Fruit fly (Drosophila melanogaster) whole organism, embryonic: Measurements from ENCODE around the gene CG7298.

ENCODE experiments used
- ATbp ChIP-seq: fragments of 200-800 bp; sonication (Bioruptor generic); optimal IDR thresholded peaks from 2 replicates; lab custom pipeline; 2017; ENCODE audit warnings: missing biosample characterization, mild to moderate bottlenecking, missing genetic modification characterization, missing genetic modification reagents
- Asciz ChIP-seq: fragments of 200-800 bp; sonication (Bioruptor generic); optimal IDR thresholded peaks from 2 replicates; lab custom pipeline; 2017; ENCODE audit warnings: missing biosample characterization, mild to moderate bottlenecking, missing genetic modification characterization, missing genetic modification reagents
- Bdp1 ChIP-seq: fragments of 200-800 bp; sonication (Bioruptor generic); optimal IDR thresholded peaks from 3 replicates; lab custom pipeline; 2016; ENCODE audit warnings: missing biosample characterization, missing genetic modification characterization
- Blimp-1 ChIP-seq: fragments of 200-800 bp; sonication (Bioruptor generic); optimal IDR thresholded peaks from 3 replicates; lab custom pipeline; 2018; ENCODE audit warnings: missing biosample characterization, missing genetic modification characterization, mild to moderate bottlenecking, moderate library complexity, missing genetic modification reagents
- CG10321 ChIP-seq: fragments of 200-800 bp; sonication (Bioruptor generic); IDR thresholded peaks from 2 replicates; pipeline ENCODE4 v1.3.6; 2022; ENCODE audit warnings: missing biosample characterization, missing genetic modification characterization
- CG10366 ChIP-seq: fragments of 200-800 bp; sonication (Bioruptor generic); IDR thresholded peaks from 2 replicates; pipeline ENCODE4 v1.3.6; 2022; ENCODE audit warnings: missing biosample characterization, missing genetic modification characterization
- CG10565 ChIP-seq: fragments of 200-800 bp; sonication (Bioruptor generic); optimal IDR thresholded peaks from 3 replicates; lab custom pipeline; 2016; ENCODE audit warnings: missing biosample characterization, mild to moderate bottlenecking, missing genetic modification characterization
- CG11093 ChIP-seq: fragments of 200-800 bp; sonication (Bioruptor generic); IDR thresholded peaks from 3 replicates; pipeline ENCODE4 v1.3.6; 2022; ENCODE audit warnings: missing biosample characterization, missing genetic modification characterization
- CG12071 ChIP-seq: fragments of 200-800 bp; sonication (Bioruptor generic); optimal IDR thresholded peaks from 3 replicates; lab custom pipeline; 2018; ENCODE audit warnings: missing biosample characterization, mild to moderate bottlenecking, missing genetic modification characterization
- CG12744 ChIP-seq: fragments of 200-800 bp; sonication (Bioruptor generic); optimal IDR thresholded peaks from 2 replicates; lab custom pipeline; 2016; ENCODE audit warnings: missing biosample characterization, missing genetic modification characterization
- CG13894 ChIP-seq: fragments of 200-800 bp; sonication (Bioruptor generic); optimal IDR thresholded peaks from 3 replicates; lab custom pipeline; 2018; ENCODE audit warnings: missing biosample characterization, mild to moderate bottlenecking, missing genetic modification characterization, moderate library complexity
- CG14860 ChIP-seq: fragments of 200-800 bp; sonication (Bioruptor generic); IDR thresholded peaks from 3 replicates; pipeline ENCODE4 v1.3.6; 2022; ENCODE audit warnings: missing biosample characterization, missing genetic modification characterization; ENCODE audit not compliant: partially characterized antibody
- CG15073 ChIP-seq: fragments of 200-800 bp; sonication (Bioruptor generic); optimal IDR thresholded peaks from 2 replicates; lab custom pipeline; 2016; ENCODE audit warnings: missing biosample characterization, missing genetic modification characterization
- CG17829 ChIP-seq: fragments of 200-800 bp; optimal IDR thresholded peaks from 2 replicates; lab custom pipeline; 2019; ENCODE audit warnings: missing biosample characterization, mild to moderate bottlenecking, missing genetic modification characterization, moderate library complexity
- CG1832 ChIP-seq: fragments of 200-800 bp; sonication (Bioruptor generic); optimal IDR thresholded peaks from 2 replicates; lab custom pipeline; 2017; ENCODE audit warnings: missing biosample characterization, mild to moderate bottlenecking, missing genetic modification characterization, inconsistent platforms
- CG2120 ChIP-seq: fragments of 200-800 bp; sonication (Bioruptor generic); optimal IDR thresholded peaks from 3 replicates; lab custom pipeline; 2016; ENCODE audit warnings: missing biosample characterization, missing genetic modification characterization
- CG33213 ChIP-seq: fragments of 200-800 bp; sonication (Bioruptor generic); optimal IDR thresholded peaks from 3 replicates; lab custom pipeline; 2016; ENCODE audit warnings: missing biosample characterization, missing genetic modification characterization
- CG3407 ChIP-seq: fragments of 200-800 bp; sonication (Bioruptor generic); optimal IDR thresholded peaks from 2 replicates; lab custom pipeline; 2018; ENCODE audit warnings: missing biosample characterization, mild to moderate bottlenecking, missing genetic modification characterization
- CG4360 ChIP-seq: fragments of 200-800 bp; sonication (Bioruptor generic); IDR thresholded peaks from 2 replicates; pipeline ENCODE4 v1.3.6; 2022; ENCODE audit warnings: missing biosample characterization, missing genetic modification characterization
- CG4404 ChIP-seq: fragments of 200-800 bp; sonication (Bioruptor generic); IDR thresholded peaks from 2 replicates; pipeline ENCODE4 v1.3.6; 2022; ENCODE audit warnings: missing biosample characterization, missing genetic modification characterization
- CG6254 ChIP-seq: fragments of 200-800 bp; sonication (Bioruptor generic); optimal IDR thresholded peaks from 3 replicates; lab custom pipeline; 2017; ENCODE audit warnings: mild to moderate bottlenecking, missing biosample characterization, missing genetic modification reagents, missing genetic modification characterization
- CG7372 ChIP-seq: fragments of 200-800 bp; sonication (Bioruptor generic); IDR thresholded peaks from 2 replicates; pipeline ENCODE4 v1.3.6; 2022; ENCODE audit warnings: missing biosample characterization, missing genetic modification characterization
- CG7745 ChIP-seq: fragments of 200-800 bp; sonication (Bioruptor generic); optimal IDR thresholded peaks from 2 replicates; lab custom pipeline; 2018; ENCODE audit warnings: missing biosample characterization, mild to moderate bottlenecking, missing genetic modification characterization, moderate library complexity
- CG9609 ChIP-seq: fragments of 200-800 bp; sonication (Bioruptor generic); optimal IDR thresholded peaks from 3 replicates; lab custom pipeline; 2016; ENCODE audit warnings: missing biosample characterization, missing genetic modification characterization
- CHES-1-like ChIP-seq: fragments of 200-800 bp; sonication (Bioruptor generic); optimal IDR thresholded peaks from 2 replicates; lab custom pipeline; 2016; ENCODE audit warnings: missing biosample characterization, missing genetic modification characterization
- Dip3 ChIP-seq: fragments of 200-800 bp; sonication (Bioruptor generic); optimal IDR thresholded peaks from 3 replicates; lab custom pipeline; 2016; ENCODE audit warnings: missing biosample characterization, missing genetic modification characterization
- Dref ChIP-seq: fragments of 200-800 bp; sonication (Bioruptor generic); IDR thresholded peaks from 2 replicates; pipeline ENCODE4 v1.3.6; 2022; ENCODE audit warnings: missing biosample characterization, missing genetic modification characterization
- E2f2 ChIP-seq: fragments of 200-800 bp; sonication (Bioruptor generic); IDR thresholded peaks from 2 replicates; pipeline ENCODE4 v1.3.6; 2022; ENCODE audit warnings: missing biosample characterization, missing genetic modification characterization
- HLH3B ChIP-seq: fragments of 200-800 bp; sonication (Bioruptor generic); IDR thresholded peaks from 2 replicates; pipeline ENCODE4 v1.3.6; 2022; ENCODE audit warnings: missing biosample characterization, missing genetic modification characterization
- HLHmδ ChIP-seq: fragments of 200-800 bp; sonication (Bioruptor generic); optimal IDR thresholded peaks from 2 replicates; lab custom pipeline; 2018; ENCODE audit warnings: missing biosample characterization, mild to moderate bottlenecking, missing genetic modification characterization, moderate library complexity
- Myb ChIP-seq: fragments of 200-800 bp; sonication (Bioruptor generic); optimal IDR thresholded peaks from 2 replicates; lab custom pipeline; 2016; ENCODE audit warnings: missing biosample characterization, missing genetic modification characterization
- Rx ChIP-seq: fragments of 200-800 bp; sonication (Bioruptor generic); IDR thresholded peaks from 2 replicates; pipeline ENCODE4 v1.3.6; 2022; ENCODE audit warnings: missing biosample characterization, missing genetic modification characterization
- Sin3A ChIP-seq: fragments of >200 bp; optimal IDR thresholded peaks from 2 replicates; lab custom pipeline; 2018
- TFAM ChIP-seq: fragments of 200-800 bp; sonication (Bioruptor generic); optimal IDR thresholded peaks from 2 replicates; lab custom pipeline; 2017; ENCODE audit warnings: missing biosample characterization, missing genetic modification characterization, inconsistent platforms
- Usf ChIP-seq: fragments of 200-800 bp; sonication (Bioruptor generic); optimal IDR thresholded peaks from 2 replicates; lab custom pipeline; 2017; ENCODE audit warnings: missing genotype, missing biosample characterization, missing genetic modification characterization
- al ChIP-seq: fragments of 200-800 bp; sonication (Bioruptor generic); IDR thresholded peaks from 2 replicates; pipeline ENCODE4 v1.3.6; 2022; ENCODE audit warnings: missing biosample characterization, missing genetic modification characterization
- cas ChIP-seq: fragments of 200-800 bp; sonication (Bioruptor generic); IDR thresholded peaks from 2 replicates; pipeline ENCODE4 v1.3.6; 2022; ENCODE audit warnings: missing biosample characterization, missing genetic modification characterization
- caup ChIP-seq: fragments of 200-800 bp; sonication (Bioruptor generic); optimal IDR thresholded peaks from 3 replicates; lab custom pipeline; 2017; ENCODE audit warnings: missing biosample characterization, mild to moderate bottlenecking, missing genetic modification characterization, moderate library complexity; ENCODE audit not compliant: severe bottlenecking
- croc ChIP-seq: fragments of 200-800 bp; sonication (Bioruptor generic); conservative IDR thresholded peaks from 3 replicates; pipeline ENCODE4 v1.3.6; 2022; ENCODE audit warnings: missing biosample characterization, missing genetic modification characterization
- dmrt99B ChIP-seq: fragments of 200-800 bp; sonication (Bioruptor generic); optimal IDR thresholded peaks from 2 replicates; lab custom pipeline; 2018; ENCODE audit warnings: missing biosample characterization, mild to moderate bottlenecking, missing genetic modification characterization, moderate library complexity
- dysf ChIP-seq: fragments of 200-800 bp; sonication (Bioruptor generic); IDR thresholded peaks from 3 replicates; pipeline ENCODE4 v1.3.6; 2022; ENCODE audit warnings: missing biosample characterization, missing genetic modification characterization
- eve ChIP-seq, 2 experiments: fragments of >200 bp; optimal IDR thresholded peaks; 2 replicates each; lab custom pipeline; 2017; ENCODE audit warnings: missing biosample characterization in 2 of 2, missing genetic modification characterization in 2 of 2
- ftz-f1 ChIP-seq: fragments of 200-800 bp; sonication (Bioruptor generic); optimal IDR thresholded peaks from 2 replicates; lab custom pipeline; 2016; ENCODE audit warnings: missing biosample characterization, missing genetic modification characterization
- gfzf ChIP-seq: fragments of 200-800 bp; sonication (Bioruptor generic); optimal IDR thresholded peaks from 2 replicates; lab custom pipeline; 2016; ENCODE audit warnings: missing biosample characterization, mild to moderate bottlenecking, missing genetic modification characterization, moderate library complexity
- klu ChIP-seq: fragments of 200-800 bp; sonication (Bioruptor generic); IDR thresholded peaks from 2 replicates; pipeline ENCODE4 v1.3.6; 2022; ENCODE audit warnings: missing biosample characterization, missing genetic modification characterization
- lov ChIP-seq, 2 experiments: fragments of 200-800 bp in 1 of 2; fragments of >200 bp in 1 of 2; sonication (Bioruptor generic) in 1 of 2; IDR thresholded peaks in 1 of 2; optimal IDR thresholded peaks in 1 of 2; 2 replicates in 1 of 2; 3 replicates in 1 of 2; pipeline versions ENCODE4 v1.3.6 to Lab custom; 2017 to 2022; ENCODE audit warnings: missing biosample characterization in 1 of 2, missing genetic modification characterization in 1 of 2
- pros ChIP-seq: fragments of 200-800 bp; sonication (Bioruptor generic); optimal IDR thresholded peaks from 3 replicates; lab custom pipeline; 2019; ENCODE audit warnings: missing biosample characterization, mild to moderate bottlenecking, missing genetic modification characterization, moderate library complexity
- row ChIP-seq: fragments of 200-800 bp; sonication (Bioruptor generic); IDR thresholded peaks from 3 replicates; pipeline ENCODE4 v1.3.6; 2022; ENCODE audit warnings: missing biosample characterization, missing genetic modification characterization
- sna ChIP-seq: fragments of 200-800 bp; sonication (Bioruptor generic); IDR thresholded peaks from 2 replicates; pipeline ENCODE4 v1.3.6; 2022; ENCODE audit warnings: missing biosample characterization, missing genetic modification characterization; ENCODE audit not compliant: partially characterized antibody
- tap ChIP-seq: fragments of 200-800 bp; optimal IDR thresholded peaks from 3 replicates; lab custom pipeline; 2019; ENCODE audit warnings: missing biosample characterization, mild to moderate bottlenecking, missing genetic modification characterization, moderate library complexity
- tgo ChIP-seq: fragments of 200-800 bp; sonication (Bioruptor generic); IDR thresholded peaks from 3 replicates; pipeline ENCODE4 v1.3.6; 2022; ENCODE audit warnings: missing biosample characterization, missing genetic modification characterization
- yki ChIP-seq: fragments of >200 bp; optimal IDR thresholded peaks from 3 replicates; lab custom pipeline; 2018

CG7298 gene

DNA sequence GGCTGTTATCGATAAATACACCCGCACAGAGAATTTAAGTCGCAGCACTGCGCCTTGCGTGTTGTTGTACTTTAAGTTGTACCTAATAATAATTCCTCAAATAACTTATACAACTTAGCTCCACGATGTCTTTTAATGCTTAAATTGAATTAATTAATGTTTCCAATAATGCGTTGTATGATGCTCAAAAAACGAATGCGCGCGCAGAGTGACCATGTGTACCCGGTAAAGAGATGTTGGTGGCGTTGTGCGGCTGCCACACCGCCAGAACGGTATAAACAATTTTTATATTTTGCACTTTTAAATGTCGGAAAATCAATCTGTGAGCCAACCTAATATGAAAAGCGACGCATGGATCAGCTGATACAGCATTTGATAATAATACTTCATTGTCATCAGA is 22.7 kb upstream of the CG7298 start (continued):
- TF ChIP-seq CG6254 (GFP tag; lab: Kevin White, UChicago): no peak
- TF ChIP-seq gfzf (GFP tag; lab: Kevin White, UChicago): peak; percentile 91
- TF ChIP-seq TFAM (GFP tag; lab: Kevin White, UChicago): no peak
- peak; percentile 37; the same call in 1 of the 2 replicates for TF ChIP-seq CG4360 (GFP tag; lab: Robert Waterston, UW)
- TF ChIP-seq CG4404 (GFP tag; lab: Robert Waterston, UW): no peak
- TF ChIP-seq CG12071 (GFP tag; lab: Kevin White, UChicago): no peak
- TF ChIP-seq Rx: no peak
- no peak for TF ChIP-seq eve (GFP tag; optimal IDR thresholded peaks at IDR 0.05; lab: Kevin White, UChicago)
- TF ChIP-seq klu (GFP tag; lab: Robert Waterston, UW): no peak
- TF ChIP-seq CHES-1-like (GFP tag; lab: Kevin White, UChicago): peak; percentile 64
- no peak for TF ChIP-seq HLHmδ (GFP tag; lab: Kevin White, UChicago)
- no peak for TF ChIP-seq CG10321 (GFP tag; lab: Robert Waterston, UW)
- TF ChIP-seq CG17829: peak; percentile 19
- no peak for TF ChIP-seq CG9609 (GFP tag; lab: Kevin White, UChicago)
- no peak for TF ChIP-seq CG15073 (GFP tag; lab: Kevin White, UChicago)
- no peak for TF ChIP-seq HLH3B (GFP tag; lab: Robert Waterston, UW)
- no peak for TF ChIP-seq sna (GFP tag; lab: Robert Waterston, UW)
- no peak for TF ChIP-seq Bdp1 (GFP tag; lab: Kevin White, UChicago)
- 0 out of 3 replicates have a peak, but pooled peaks have one; percentile 22 for TF ChIP-seq CG14860 (GFP tag; lab: Robert Waterston, UW)
- TF ChIP-seq al (GFP tag; lab: Robert Waterston, UW): no peak
- TF ChIP-seq CG1832: no peak
- no peak for TF ChIP-seq Blimp-1 (GFP tag; lab: Kevin White, UChicago)
- TF ChIP-seq dmrt99B (tag; lab: Kevin White, UChicago): no peak
- TF ChIP-seq CG33213: peak; percentile 36
- TF ChIP-seq lov (optimal IDR thresholded peaks at IDR 0.05; lab: Kevin White, UChicago): no peak
- no peak for TF ChIP-seq lov (GFP tag; IDR thresholded peaks at IDR 0.05; lab: Robert Waterston, UW)
- no peak for TF ChIP-seq Dip3
- TF ChIP-seq ATbp (GFP tag; lab: Kevin White, UChicago): no peak
- no peak for TF ChIP-seq CG12744 (GFP tag; lab: Kevin White, UChicago)
- peak; percentile 94 for TF ChIP-seq Myb
- no peak for TF ChIP-seq Asciz (GFP tag; lab: Kevin White, UChicago)
- no peak for TF ChIP-seq tap
- TF ChIP-seq tgo (GFP tag; lab: Robert Waterston, UW): no peak
- no peak for TF ChIP-seq ftz-f1 (GFP tag; lab: Kevin White, UChicago)
- peak; percentile 27; the same call in 1 of the 3 replicates for TF ChIP-seq row (GFP tag; lab: Robert Waterston, UW)
- TF ChIP-seq yki (lab: Kevin White, UChicago): no peak
- TF ChIP-seq Sin3A (lab: Kevin White, UChicago): peak; percentile 90
- no peak for TF ChIP-seq CG2120
- no peak for TF ChIP-seq caup (GFP tag; lab: Kevin White, UChicago)
- no peak for TF ChIP-seq CG7372 (GFP tag; lab: Robert Waterston, UW)
- no peak for TF ChIP-seq CG3407 (GFP tag; lab: Kevin White, UChicago)
- TF ChIP-seq CG11093 (GFP tag; lab: Robert Waterston, UW): no peak
- no peak for TF ChIP-seq cas (GFP tag; lab: Robert Waterston, UW)
- peak; percentile 58 for TF ChIP-seq Dref (GFP tag; lab: Robert Waterston, UW)
- TF ChIP-seq pros (GFP tag; lab: Kevin White, UChicago): no peak
- no peak for TF ChIP-seq Usf (GFP tag; lab: Kevin White, UChicago)
- TF ChIP-seq E2f2 (GFP tag; lab: Robert Waterston, UW): peak; percentile 82
- no peak for TF ChIP-seq croc
- TF ChIP-seq dysf (GFP tag; lab: Robert Waterston, UW): no peak
- TF ChIP-seq CG10366 (GFP tag; lab: Robert Waterston, UW): no peak
- TF ChIP-seq CG13894 (tag; lab: Kevin White, UChicago): no peak
- TF ChIP-seq CG7745 (tag; lab: Kevin White, UChicago): no peak
- TF ChIP-seq CG10565 (GFP tag; lab: Kevin White, UChicago): no peak
